Fruit fly (Drosophila melanogaster) whole organism, prepupa: ENCODE data around the gene CG3081.
A peak's percentile ranks its signal among the peaks of the same experiment; 100 is the strongest.

Experiments used
- Blimp-1 ChIP-seq: fragments of 200-800 bp; sonication (Bioruptor generic); optimal IDR thresholded peaks from 3 replicates; lab custom pipeline; 2017; ENCODE audit warnings: missing biosample characterization, missing genetic modification characterization, mild to moderate bottlenecking, moderate library complexity, missing genetic modification reagents
- CG10631 ChIP-seq: fragments of 200-800 bp; sonication (Bioruptor generic); optimal IDR thresholded peaks from 2 replicates; lab custom pipeline; 2016; ENCODE audit warnings: missing biosample characterization, missing genetic modification characterization
- CG10669 ChIP-seq: fragments of 200-800 bp; sonication (Bioruptor generic); optimal IDR thresholded peaks from 3 replicates; lab custom pipeline; 2018; ENCODE audit warnings: missing biosample characterization, mild to moderate bottlenecking, missing genetic modification characterization, moderate library complexity
- CG11294 ChIP-seq: fragments of 200-800 bp; sonication (Bioruptor generic); IDR thresholded peaks from 2 replicates; pipeline ENCODE4 v1.3.6; 2022; ENCODE audit warnings: missing biosample characterization, missing genetic modification characterization
- CG11902 ChIP-seq: fragments of 200-800 bp; sonication (Bioruptor generic); optimal IDR thresholded peaks from 3 replicates; lab custom pipeline; 2016; ENCODE audit warnings: missing biosample characterization, missing genetic modification characterization
- CG15336 ChIP-seq: fragments of 200-800 bp; sonication (Bioruptor generic); IDR thresholded peaks from 2 replicates; pipeline ENCODE4 v1.3.6; 2022; ENCODE audit warnings: missing biosample characterization, missing genetic modification characterization
- CG1621 ChIP-seq: fragments of 200-800 bp; sonication (Bioruptor generic); optimal IDR thresholded peaks from 3 replicates; lab custom pipeline; 2018; ENCODE audit warnings: missing biosample characterization, mild to moderate bottlenecking, missing genetic modification characterization
- CG16779 ChIP-seq: fragments of 200-800 bp; sonication (Bioruptor generic); optimal IDR thresholded peaks from 3 replicates; lab custom pipeline; 2017; ENCODE audit warnings: missing biosample characterization, mild to moderate bottlenecking, missing genetic modification characterization
- CG3032 ChIP-seq: fragments of 200-800 bp; optimal IDR thresholded peaks from 2 replicates; lab custom pipeline; 2019; ENCODE audit warnings: missing biosample characterization, mild to moderate bottlenecking, missing genetic modification characterization, moderate library complexity
- CG31627 ChIP-seq: fragments of 200-800 bp; sonication (Bioruptor generic); optimal IDR thresholded peaks from 3 replicates; lab custom pipeline; 2016; ENCODE audit warnings: missing biosample characterization, missing genetic modification characterization
- CG34406 ChIP-seq: fragments of 200-800 bp; sonication (Bioruptor generic); optimal IDR thresholded peaks from 3 replicates; lab custom pipeline; 2016; ENCODE audit warnings: missing biosample characterization, missing genetic modification characterization
- CG3919 ChIP-seq: fragments of 200-800 bp; sonication (Bioruptor generic); optimal IDR thresholded peaks from 3 replicates; lab custom pipeline; 2016; ENCODE audit warnings: missing biosample characterization, missing genetic modification characterization
- CG6163 ChIP-seq: fragments of 200-800 bp; sonication (Bioruptor generic); IDR thresholded peaks from 3 replicates; pipeline ENCODE4 v1.3.6; 2022; ENCODE audit warnings: missing biosample characterization, missing genetic modification characterization
- CG6276 ChIP-seq: fragments of 200-800 bp; sonication (Bioruptor generic); optimal IDR thresholded peaks from 2 replicates; lab custom pipeline; 2017; ENCODE audit warnings: missing biosample characterization, mild to moderate bottlenecking, missing genetic modification characterization
- CG6792 ChIP-seq: fragments of 200-800 bp; sonication (Bioruptor generic); optimal IDR thresholded peaks from 3 replicates; lab custom pipeline; 2016; ENCODE audit warnings: missing biosample characterization, missing genetic modification characterization
- CG6808 ChIP-seq: fragments of 200-800 bp; sonication (Bioruptor generic); optimal IDR thresholded peaks from 3 replicates; lab custom pipeline; 2017; ENCODE audit warnings: missing biosample characterization, missing genetic modification characterization, mild to moderate bottlenecking, moderate library complexity, missing genetic modification reagents
- CG6854 ChIP-seq: fragments of 200-800 bp; sonication (Bioruptor generic); optimal IDR thresholded peaks from 2 replicates; lab custom pipeline; 2017; ENCODE audit warnings: missing biosample characterization, mild to moderate bottlenecking, missing genetic modification characterization
- CG7368 ChIP-seq: fragments of 200-800 bp; sonication (Bioruptor generic); optimal IDR thresholded peaks from 3 replicates; lab custom pipeline; 2016; ENCODE audit warnings: missing biosample characterization, missing genetic modification characterization
- CG8119 ChIP-seq: fragments of 200-800 bp; sonication (Bioruptor generic); IDR thresholded peaks from 3 replicates; pipeline ENCODE4 v1.3.6; 2022; ENCODE audit warnings: missing biosample characterization, missing genetic modification characterization
- CG8319 ChIP-seq: fragments of 200-800 bp; sonication (Bioruptor generic); optimal IDR thresholded peaks from 3 replicates; lab custom pipeline; 2016; ENCODE audit warnings: missing biosample characterization, missing genetic modification characterization
- CG9139 ChIP-seq: fragments of 200-800 bp; sonication (Bioruptor generic); optimal IDR thresholded peaks from 3 replicates; lab custom pipeline; 2017; ENCODE audit warnings: missing biosample characterization, mild to moderate bottlenecking, missing genetic modification characterization
- Eip75B ChIP-seq: fragments of 200-800 bp; sonication (Bioruptor generic); optimal IDR thresholded peaks from 3 replicates; lab custom pipeline; 2016; ENCODE audit warnings: missing biosample characterization, missing genetic modification characterization
- Eip78C ChIP-seq: fragments of 200-800 bp; sonication (Bioruptor generic); peaks from one replicate; lab custom pipeline; 2016; ENCODE audit warnings: missing biosample characterization, missing genetic modification characterization
- Eip93F ChIP-seq: fragments of 200-800 bp; sonication (Bioruptor generic); optimal IDR thresholded peaks from 2 replicates; lab custom pipeline; 2016; ENCODE audit warnings: missing biosample characterization, mild to moderate bottlenecking, missing genetic modification characterization
- Ets96B ChIP-seq: fragments of 200-800 bp; optimal IDR thresholded peaks from 2 replicates; lab custom pipeline; 2019; ENCODE audit warnings: missing biosample characterization, mild to moderate bottlenecking, missing genetic modification characterization, moderate library complexity
- Gug ChIP-seq: fragments of 200-800 bp; sonication (Bioruptor generic); IDR thresholded peaks from 2 replicates; pipeline ENCODE4 v1.3.6; 2022; ENCODE audit warnings: missing biosample characterization, missing genetic modification characterization
- Hr38 ChIP-seq: sonication (Bioruptor generic); optimal IDR thresholded peaks from 2 replicates; lab custom pipeline; 2016; ENCODE audit warnings: missing biosample characterization, missing genetic modification characterization
- Hr39 ChIP-seq: fragments of 200-800 bp; sonication (Bioruptor generic); optimal IDR thresholded peaks from 2 replicates; lab custom pipeline; 2016; ENCODE audit warnings: missing biosample characterization, missing genetic modification characterization
- Hr4 ChIP-seq: fragments of 200-800 bp; sonication (Bioruptor generic); optimal IDR thresholded peaks from 3 replicates; lab custom pipeline; 2016; ENCODE audit warnings: missing biosample characterization, missing genetic modification characterization
- Lpt ChIP-seq: fragments of 200-800 bp; sonication (Bioruptor generic); optimal IDR thresholded peaks from 3 replicates; lab custom pipeline; 2016; ENCODE audit warnings: missing biosample characterization, missing genetic modification characterization
- OdsH ChIP-seq: fragments of 200-800 bp; sonication (Bioruptor generic); optimal IDR thresholded peaks from 3 replicates; lab custom pipeline; 2016; ENCODE audit warnings: missing biosample characterization, missing genetic modification characterization
- Smox ChIP-seq: fragments of 200-800 bp; sonication (Bioruptor generic); optimal IDR thresholded peaks from 3 replicates; lab custom pipeline; 2016; ENCODE audit warnings: missing biosample characterization, missing genetic modification characterization
- Sox102F ChIP-seq: fragments of 200-800 bp; sonication (Bioruptor generic); optimal IDR thresholded peaks from 2 replicates; lab custom pipeline; 2016; ENCODE audit warnings: missing biosample characterization, mild to moderate bottlenecking, missing genetic modification characterization
- Sox14 ChIP-seq: fragments of 200-800 bp; sonication (Bioruptor generic); optimal IDR thresholded peaks from 3 replicates; lab custom pipeline; 2016; ENCODE audit warnings: missing biosample characterization, missing genetic modification characterization
- achi ChIP-seq: fragments of 200-800 bp; sonication (Bioruptor generic); optimal IDR thresholded peaks from 3 replicates; lab custom pipeline; 2016; ENCODE audit warnings: missing biosample characterization, missing genetic modification characterization
- acj6 ChIP-seq: fragments of 200-800 bp; sonication (Bioruptor generic); optimal IDR thresholded peaks from 3 replicates; lab custom pipeline; 2016; ENCODE audit warnings: missing biosample characterization, missing genetic modification characterization
- cyc ChIP-seq: fragments of 200-800 bp; sonication (Bioruptor generic); optimal IDR thresholded peaks from 3 replicates; lab custom pipeline; 2016; ENCODE audit warnings: missing biosample characterization, missing genetic modification characterization
- dac ChIP-seq: fragments of 200-800 bp; sonication (Bioruptor generic); optimal IDR thresholded peaks from 2 replicates; lab custom pipeline; 2017; ENCODE audit warnings: missing biosample characterization, mild to moderate bottlenecking, missing genetic modification characterization
- dsx ChIP-seq: fragments of 200-800 bp; optimal IDR thresholded peaks from 3 replicates; lab custom pipeline; 2019; ENCODE audit warnings: missing biosample characterization, mild to moderate bottlenecking, missing genetic modification characterization, moderate library complexity; ENCODE audit not compliant: poor library complexity, severe bottlenecking
- eg ChIP-seq: fragments of 200-800 bp; sonication (Bioruptor generic); IDR thresholded peaks from 3 replicates; pipeline ENCODE4 v1.3.6; 2022; ENCODE audit warnings: missing biosample characterization, missing genetic modification characterization
- esn ChIP-seq: fragments of 200-800 bp; sonication (Bioruptor generic); optimal IDR thresholded peaks from 2 replicates; lab custom pipeline; 2016; ENCODE audit warnings: missing biosample characterization, mild to moderate bottlenecking, missing genetic modification characterization, moderate library complexity
- fd59A ChIP-seq: fragments of 200-800 bp; sonication (Bioruptor generic); optimal IDR thresholded peaks from 2 replicates; lab custom pipeline; 2017; ENCODE audit warnings: missing biosample characterization, mild to moderate bottlenecking, missing genetic modification characterization, missing genetic modification reagents
- fd85E ChIP-seq: fragments of 200-800 bp; sonication (Bioruptor generic); optimal IDR thresholded peaks from 3 replicates; lab custom pipeline; 2016; ENCODE audit warnings: missing biosample characterization, missing genetic modification characterization
- fkh ChIP-seq: fragments of 200-800 bp; sonication (Bioruptor generic); optimal IDR thresholded peaks from 3 replicates; lab custom pipeline; 2017; ENCODE audit warnings: missing biosample characterization, mild to moderate bottlenecking, missing genetic modification characterization, moderate library complexity
- lz ChIP-seq: fragments of 200-800 bp; sonication (Bioruptor generic); optimal IDR thresholded peaks from 3 replicates; lab custom pipeline; 2016; ENCODE audit warnings: missing biosample characterization, missing genetic modification characterization
- net ChIP-seq: fragments of 200-800 bp; sonication (Bioruptor generic); optimal IDR thresholded peaks from 3 replicates; lab custom pipeline; 2016; ENCODE audit warnings: missing biosample characterization, missing genetic modification characterization
- pdm3 ChIP-seq: fragments of 200-800 bp; sonication (Bioruptor generic); optimal IDR thresholded peaks from 3 replicates; lab custom pipeline; 2016; ENCODE audit warnings: missing biosample characterization, missing genetic modification characterization
- salr ChIP-seq, 2 experiments: fragments of 200-800 bp; sonication (Bioruptor generic); optimal IDR thresholded peaks; 3 replicates each; lab custom pipeline; 2016 to 2018; ENCODE audit warnings: missing biosample characterization in 2 of 2, missing genetic modification characterization in 2 of 2, mild to moderate bottlenecking in 1 of 2
- ss ChIP-seq, 2 experiments: fragments of 200-800 bp; sonication (Bioruptor generic); optimal IDR thresholded peaks; 2 replicates in 1 of 2; 3 replicates in 1 of 2; lab custom pipeline; 2017 to 2018; ENCODE audit warnings: mild to moderate bottlenecking in 2 of 2, missing biosample characterization in 2 of 2, missing genetic modification characterization in 2 of 2, moderate library complexity in 1 of 2
- svp ChIP-seq: fragments of 200-800 bp; sonication (Bioruptor generic); peaks from one replicate; lab custom pipeline; 2016; ENCODE audit warnings: missing biosample characterization, missing genetic modification characterization
- topi ChIP-seq: fragments of 200-800 bp; sonication (Bioruptor generic); optimal IDR thresholded peaks from 3 replicates; lab custom pipeline; 2016; ENCODE audit warnings: missing biosample characterization, missing genetic modification characterization
- vri ChIP-seq: fragments of 200-800 bp; sonication (Bioruptor generic); optimal IDR thresholded peaks from 3 replicates; lab custom pipeline; 2016; ENCODE audit warnings: missing biosample characterization, mild to moderate bottlenecking, missing genetic modification characterization

Gene CG3081

dm6 chrX:4686150-4686549, 42.4 kb upstream of the CG3081 start:
- peak; percentile 56 for TF ChIP-seq CG10669 (GFP tag; lab: Kevin White, UChicago)
- TF ChIP-seq CG6163, result peak; percentile 90
- TF ChIP-seq svp, result peak; percentile 93
- TF ChIP-seq OdsH (GFP tag; lab: Kevin White, UChicago), result peak; percentile 40
- 0 out of 2 replicates have a peak, but pooled peaks have one; percentile 13 for TF ChIP-seq CG11294 (GFP tag; lab: Robert Waterston, UW)
- peak; percentile 48 to 69 for TF ChIP-seq salr (GFP tag; optimal IDR thresholded peaks at IDR 0.05; lab: Kevin White, UChicago)
- no peak for TF ChIP-seq CG11902
- TF ChIP-seq CG6276 (GFP tag; lab: Kevin White, UChicago), result peak; percentile 91
- TF ChIP-seq fkh (GFP tag; lab: Kevin White, UChicago), result peak; percentile 62
- peak; percentile 60 for TF ChIP-seq pdm3 (GFP tag; lab: Kevin White, UChicago)
- TF ChIP-seq eg, result peak; percentile 88
- TF ChIP-seq esn, result peak; percentile 11
- peak; percentile 42 for TF ChIP-seq CG34406 (GFP tag; lab: Kevin White, UChicago)
- peak; percentile 60 for TF ChIP-seq achi (GFP tag; lab: Kevin White, UChicago)
- TF ChIP-seq lz (GFP tag; lab: Kevin White, UChicago), result peak; percentile 14
- TF ChIP-seq fd59A, result peak; percentile 52
- TF ChIP-seq dsx (GFP tag; lab: Kevin White, UChicago), result peak; percentile 65
- peak; percentile 43 for TF ChIP-seq topi (GFP tag; lab: Kevin White, UChicago)
- TF ChIP-seq CG7368, result no peak
- no peak for TF ChIP-seq Hr39 (GFP tag; lab: Kevin White, UChicago)
- no peak for TF ChIP-seq cyc (GFP tag; lab: Kevin White, UChicago)
- TF ChIP-seq ss (GFP tag; optimal IDR thresholded peaks at IDR 0.05; lab: Kevin White, UChicago), result peak; percentile 81 to 93
- peak; percentile 75 for TF ChIP-seq dac (GFP tag; lab: Kevin White, UChicago)
- TF ChIP-seq CG31627 (GFP tag; lab: Kevin White, UChicago), result no peak
- peak; percentile 81 for TF ChIP-seq CG6808
- peak; percentile 67 for TF ChIP-seq Gug (GFP tag; lab: Robert Waterston, UW)
- TF ChIP-seq CG6792 (GFP tag; lab: Kevin White, UChicago), result no peak
- TF ChIP-seq CG6854, result peak; percentile 40
- TF ChIP-seq Smox (GFP tag; lab: Kevin White, UChicago), result peak; percentile 13
- peak; percentile 2 for TF ChIP-seq Eip93F
- no peak for TF ChIP-seq CG3919 (GFP tag; lab: Kevin White, UChicago)
- peak; percentile 83 for TF ChIP-seq CG16779 (tag; lab: Kevin White, UChicago)
- TF ChIP-seq CG3032 (tag; lab: Kevin White, UChicago), result peak; percentile 63
- peak; percentile 36 for TF ChIP-seq Hr4 (GFP tag; lab: Kevin White, UChicago)
- peak; percentile 61 for TF ChIP-seq Sox14
- TF ChIP-seq CG15336 (GFP tag; lab: Robert Waterston, UW), result peak; percentile 73
- TF ChIP-seq vri (GFP tag; lab: Kevin White, UChicago), result peak; percentile 87
- peak; percentile 58 for TF ChIP-seq CG1621 (tag; lab: Kevin White, UChicago)
- peak; percentile 69 for TF ChIP-seq CG8119 (GFP tag; lab: Robert Waterston, UW)
- peak; percentile 82 for TF ChIP-seq CG9139 (GFP tag; lab: Kevin White, UChicago)
- TF ChIP-seq CG8319 (GFP tag; lab: Kevin White, UChicago), result no peak
- peak; percentile 5 for TF ChIP-seq Blimp-1 (GFP tag; lab: Kevin White, UChicago)
- peak; percentile 77 for TF ChIP-seq Ets96B (tag; lab: Kevin White, UChicago)
- peak; percentile 8 for TF ChIP-seq acj6
- peak; percentile 81 for TF ChIP-seq Lpt (GFP tag; lab: Kevin White, UChicago)
- peak; percentile 75 for TF ChIP-seq net (GFP tag; lab: Kevin White, UChicago)
- TF ChIP-seq fd85E (GFP tag; lab: Kevin White, UChicago), result no peak
- peak; percentile 53 for TF ChIP-seq Sox102F (GFP tag; lab: Kevin White, UChicago)
- peak; percentile 50 for TF ChIP-seq Eip78C
- peak; percentile 39 for TF ChIP-seq Eip75B
- TF ChIP-seq Hr38 (GFP tag; lab: Kevin White, UChicago), result no peak
- TF ChIP-seq CG10631, result peak; percentile 51
